Worm (Caenorhabditis elegans): ENCODE data around the gene zip-5.

DNA sequence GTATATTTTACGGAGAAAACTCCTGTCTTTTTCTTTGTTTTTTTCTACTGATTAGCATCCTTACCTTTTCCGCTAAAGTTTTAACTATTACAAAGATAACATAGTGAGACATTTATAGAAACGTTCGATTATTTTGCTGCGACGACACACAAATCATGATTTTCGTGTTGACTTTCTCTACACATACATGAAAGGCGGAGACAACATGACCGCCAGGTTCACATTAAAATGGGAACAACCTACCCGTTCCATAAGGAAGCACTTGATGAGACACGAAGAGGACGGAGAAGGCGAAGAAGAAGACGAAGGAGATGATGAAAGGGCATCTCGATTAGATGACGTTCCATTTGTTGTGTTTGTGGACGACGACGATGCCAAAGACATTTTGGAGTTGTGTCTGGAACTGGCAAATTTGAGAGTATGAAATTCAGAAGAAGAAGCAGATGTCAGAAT lies 5.4 kb upstream of the zip-5 start, which contains the start of gene C34D1.4:
- TF ChIP-seq him-1 (tag; optimal IDR thresholded peaks at IDR 0.05): no peak
- TF ChIP-seq W03F9.2 (tag; optimal IDR thresholded peaks at IDR 0.05): no peak
